Fruit fly (Drosophila melanogaster) whole organism, embryonic: Measurements from ENCODE around the gene CG42674.

Experiments
- ATbp ChIP-seq: fragments of 200-800 bp; sonication (Bioruptor generic); optimal IDR thresholded peaks from 2 replicates; lab custom pipeline; 2017; ENCODE audit warnings: missing biosample characterization, mild to moderate bottlenecking, missing genetic modification characterization, missing genetic modification reagents
- Adf1 ChIP-seq: fragments of 200-800 bp; sonication (Bioruptor generic); IDR thresholded peaks from 2 replicates; pipeline ENCODE4 v1.3.6; 2022; ENCODE audit warnings: missing biosample characterization, missing genetic modification characterization
- CG12769 ChIP-seq: fragments of 200-800 bp; sonication (Bioruptor generic); optimal IDR thresholded peaks from 2 replicates; lab custom pipeline; 2019; ENCODE audit warnings: missing biosample characterization, mild to moderate bottlenecking, missing genetic modification characterization, moderate library complexity
- CG13123 ChIP-seq: fragments of 200-800 bp; sonication (Bioruptor generic); optimal IDR thresholded peaks from 2 replicates; lab custom pipeline; 2016; ENCODE audit warnings: missing biosample characterization, missing genetic modification characterization
- CG17912 ChIP-seq: fragments of 200-800 bp; sonication (Bioruptor generic); optimal IDR thresholded peaks from 2 replicates; lab custom pipeline; 2018; ENCODE audit warnings: missing biosample characterization, mild to moderate bottlenecking, missing genetic modification characterization
- CG30431 ChIP-seq: fragments of 200-800 bp; sonication (Bioruptor generic); optimal IDR thresholded peaks from 2 replicates; lab custom pipeline; 2017; ENCODE audit warnings: missing biosample characterization, missing genetic modification characterization
- CG3065 ChIP-seq: fragments of 200-800 bp; sonication (Bioruptor generic); optimal IDR thresholded peaks from 2 replicates; lab custom pipeline; 2016; ENCODE audit warnings: missing biosample characterization, missing genetic modification characterization
- CG34224 ChIP-seq: fragments of 200-800 bp; sonication (Bioruptor generic); IDR thresholded peaks from 3 replicates; pipeline ENCODE4 v1.3.6; 2022; ENCODE audit warnings: missing biosample characterization, missing genetic modification characterization; ENCODE audit not compliant: partially characterized antibody
- CG4730 ChIP-seq: fragments of 200-800 bp; sonication (Bioruptor generic); IDR thresholded peaks from 2 replicates; pipeline ENCODE4 v1.3.6; 2022; ENCODE audit warnings: missing biosample characterization, missing genetic modification characterization
- CG7987 ChIP-seq: fragments of 200-800 bp; sonication (Bioruptor generic); optimal IDR thresholded peaks from 2 replicates; lab custom pipeline; 2018; ENCODE audit warnings: missing biosample characterization, mild to moderate bottlenecking, missing genetic modification characterization, moderate library complexity
- CG8765 ChIP-seq: fragments of 200-800 bp; sonication (Bioruptor generic); IDR thresholded peaks from 2 replicates; pipeline ENCODE4 v1.3.6; 2022; ENCODE audit warnings: missing biosample characterization, missing genetic modification characterization
- CG9437 ChIP-seq: fragments of 200-800 bp; sonication (Bioruptor generic); optimal IDR thresholded peaks from 2 replicates; lab custom pipeline; 2018; ENCODE audit warnings: missing biosample characterization, mild to moderate bottlenecking, missing genetic modification characterization
- CTCF ChIP-seq: fragments of 200-800 bp; sonication (Bioruptor generic); optimal IDR thresholded peaks from 2 replicates; lab custom pipeline; 2017; ENCODE audit warnings: missing biosample characterization, mild to moderate bottlenecking, missing genetic modification characterization, moderate library complexity
- CoRest ChIP-seq: fragments of 200-800 bp; sonication (Bioruptor generic); optimal IDR thresholded peaks from 3 replicates; lab custom pipeline; 2018; ENCODE audit warnings: missing biosample characterization, mild to moderate bottlenecking, missing genetic modification characterization, moderate library complexity
- D19B ChIP-seq: fragments of 200-800 bp; sonication (Bioruptor generic); optimal IDR thresholded peaks from 2 replicates; lab custom pipeline; 2017; ENCODE audit warnings: missing biosample characterization, mild to moderate bottlenecking, missing genetic modification characterization
- Dip2 ChIP-seq: fragments of 200-800 bp; sonication (Bioruptor generic); IDR thresholded peaks from 2 replicates; pipeline ENCODE4 v1.3.6; 2022; ENCODE audit warnings: missing biosample characterization, missing genetic modification characterization
- Eip74EF ChIP-seq, 2 experiments: fragments of 200-800 bp in 1 of 2; fragments of >200 bp in 1 of 2; sonication (Bioruptor generic) in 1 of 2; optimal IDR thresholded peaks; 2 replicates each; lab custom pipeline; 2017 to 2019; ENCODE audit warnings: missing biosample characterization in 2 of 2, missing genetic modification characterization in 2 of 2, mild to moderate bottlenecking in 1 of 2, moderate library complexity in 1 of 2
- HLH4C ChIP-seq: fragments of 200-800 bp; sonication (Bioruptor generic); IDR thresholded peaks from 3 replicates; pipeline ENCODE4 v1.3.6; 2022; ENCODE audit warnings: missing biosample characterization, missing genetic modification characterization; ENCODE audit not compliant: partially characterized antibody
- Lhr ChIP-seq: fragments of 200-800 bp; sonication (Bioruptor generic); optimal IDR thresholded peaks from 3 replicates; lab custom pipeline; 2017; ENCODE audit warnings: mild to moderate bottlenecking, missing biosample characterization, missing genetic modification reagents, missing genetic modification characterization
- Med ChIP-seq: fragments of 200-800 bp; sonication (Bioruptor generic); peaks from one replicate; lab custom pipeline; 2016; ENCODE audit warnings: missing biosample characterization, missing genetic modification characterization, mild to moderate bottlenecking, inconsistent platforms, moderate library complexity
- Poxn ChIP-seq: fragments of 200-800 bp; sonication (Bioruptor generic); IDR thresholded peaks from 2 replicates; pipeline ENCODE4 v1.3.6; 2022; ENCODE audit warnings: missing biosample characterization, missing genetic modification characterization
- Trl ChIP-seq, 3 experiments: fragments of >200 bp in 2 of 3; fragments of 200-800 bp in 1 of 3; sonication (Bioruptor generic) in 1 of 3; optimal IDR thresholded peaks; 2 replicates in 1 of 3; 3 replicates in 2 of 3; lab custom pipeline; 2016 to 2017; ENCODE audit warnings: missing biosample characterization in 1 of 3, missing genetic modification characterization in 1 of 3
- bsh ChIP-seq, 2 experiments: fragments of 200-800 bp; sonication (Bioruptor generic); optimal IDR thresholded peaks; 2 replicates each; lab custom pipeline; 2017 to 2018; ENCODE audit warnings: mild to moderate bottlenecking in 2 of 2, missing biosample characterization in 2 of 2, missing genetic modification characterization in 2 of 2, moderate library complexity in 1 of 2
- cg ChIP-seq: fragments of 200-800 bp; sonication (Bioruptor generic); optimal IDR thresholded peaks from 3 replicates; lab custom pipeline; 2019; ENCODE audit warnings: missing biosample characterization, mild to moderate bottlenecking, missing genetic modification characterization, moderate library complexity
- chinmo ChIP-seq: fragments of 200-800 bp; sonication (Bioruptor generic); IDR thresholded peaks from 4 replicates; pipeline ENCODE4 v1.3.6; 2022; ENCODE audit warnings: missing biosample characterization, missing genetic modification characterization; ENCODE audit not compliant: partially characterized antibody
- croc ChIP-seq: fragments of 200-800 bp; sonication (Bioruptor generic); conservative IDR thresholded peaks from 3 replicates; pipeline ENCODE4 v1.3.6; 2022; ENCODE audit warnings: missing biosample characterization, missing genetic modification characterization
- gfzf ChIP-seq: fragments of 200-800 bp; sonication (Bioruptor generic); optimal IDR thresholded peaks from 2 replicates; lab custom pipeline; 2016; ENCODE audit warnings: missing biosample characterization, mild to moderate bottlenecking, missing genetic modification characterization, moderate library complexity
- hb ChIP-seq: fragments of 200-800 bp; sonication (Bioruptor generic); IDR thresholded peaks from 3 replicates; pipeline ENCODE4 v1.3.6; 2022; ENCODE audit warnings: missing biosample characterization, missing genetic modification characterization; ENCODE audit not compliant: partially characterized antibody
- hkb ChIP-seq, 2 experiments: fragments of 200-800 bp in 1 of 2; fragments of >200 bp in 1 of 2; sonication (Bioruptor generic) in 1 of 2; IDR thresholded peaks in 1 of 2; optimal IDR thresholded peaks in 1 of 2; 2 replicates each; pipeline versions ENCODE4 v1.3.6 to Lab custom; 2017 to 2022; ENCODE audit warnings: missing biosample characterization in 1 of 2, missing genetic modification characterization in 1 of 2
- inv ChIP-seq: fragments of 200-800 bp; sonication (Bioruptor generic); IDR thresholded peaks from 2 replicates; pipeline ENCODE4 v1.3.6; 2022; ENCODE audit warnings: missing biosample characterization, missing genetic modification characterization; ENCODE audit not compliant: partially characterized antibody
- jing ChIP-seq: fragments of 200-800 bp; sonication (Bioruptor generic); optimal IDR thresholded peaks from 2 replicates; lab custom pipeline; 2018; ENCODE audit warnings: missing biosample characterization, mild to moderate bottlenecking, missing genetic modification characterization
- kni ChIP-seq: fragments of 200-800 bp; sonication (Bioruptor generic); optimal IDR thresholded peaks from 3 replicates; lab custom pipeline; 2017; ENCODE audit warnings: mild to moderate bottlenecking, missing biosample characterization, missing genetic modification reagents, missing genetic modification characterization
- knrl ChIP-seq: fragments of 200-800 bp; sonication (Bioruptor generic); IDR thresholded peaks from 3 replicates; pipeline ENCODE4 v1.3.6; 2022; ENCODE audit warnings: missing biosample characterization, missing genetic modification characterization; ENCODE audit not compliant: partially characterized antibody
- maf-S ChIP-seq: fragments of 200-800 bp; sonication (Bioruptor generic); optimal IDR thresholded peaks from 2 replicates; lab custom pipeline; 2016; ENCODE audit warnings: missing biosample characterization, missing genetic modification characterization
- nerfin-1 ChIP-seq: fragments of 200-800 bp; sonication (Bioruptor generic); optimal IDR thresholded peaks from 3 replicates; lab custom pipeline; 2019; ENCODE audit warnings: missing biosample characterization, mild to moderate bottlenecking, missing genetic modification characterization, moderate library complexity
- nmo ChIP-seq: fragments of 200-800 bp; sonication (Bioruptor generic); optimal IDR thresholded peaks from 2 replicates; lab custom pipeline; 2018; ENCODE audit warnings: missing biosample characterization, mild to moderate bottlenecking, missing genetic modification characterization, moderate library complexity
- p53 ChIP-seq: fragments of 200-800 bp; sonication (Bioruptor generic); optimal IDR thresholded peaks from 2 replicates; lab custom pipeline; 2016; ENCODE audit warnings: missing biosample characterization, missing genetic modification characterization
- peb ChIP-seq: fragments of 200-800 bp; sonication (Bioruptor generic); IDR thresholded peaks from 2 replicates; pipeline ENCODE4 v1.3.6; 2022; ENCODE audit warnings: missing biosample characterization, missing genetic modification characterization
- pita ChIP-seq: fragments of 200-800 bp; sonication (Bioruptor generic); optimal IDR thresholded peaks from 2 replicates; lab custom pipeline; 2017; ENCODE audit warnings: missing biosample characterization, mild to moderate bottlenecking, missing genetic modification characterization
- prd ChIP-seq, 3 experiments: fragments of >200 bp in 2 of 3; fragments of 200-800 bp in 1 of 3; sonication (Bioruptor generic) in 1 of 3; optimal IDR thresholded peaks in 2 of 3; IDR thresholded peaks in 1 of 3; 2 replicates in 2 of 3; 3 replicates in 1 of 3; pipeline versions ENCODE4 v1.3.6 to Lab custom; 2017 to 2022; ENCODE audit warnings: missing biosample characterization in 1 of 3, missing genetic modification characterization in 1 of 3
- pzg ChIP-seq: fragments of 200-800 bp; sonication (Bioruptor generic); optimal IDR thresholded peaks from 3 replicates; lab custom pipeline; 2018; ENCODE audit warnings: missing biosample characterization, mild to moderate bottlenecking, missing genetic modification characterization, moderate library complexity
- ranshi ChIP-seq: fragments of 200-800 bp; sonication (Bioruptor generic); IDR thresholded peaks from 2 replicates; pipeline ENCODE4 v1.3.6; 2022; ENCODE audit warnings: missing biosample characterization, missing genetic modification characterization
- sr ChIP-seq: fragments of 200-800 bp; sonication (Bioruptor generic); IDR thresholded peaks from 3 replicates; pipeline ENCODE4 v1.3.6; 2022; ENCODE audit warnings: missing biosample characterization, missing genetic modification characterization
- stwl ChIP-seq: fragments of 200-800 bp; sonication (Bioruptor generic); optimal IDR thresholded peaks from 3 replicates; lab custom pipeline; 2018; ENCODE audit warnings: missing biosample characterization, mild to moderate bottlenecking, missing genetic modification characterization, moderate library complexity
- tap ChIP-seq: fragments of 200-800 bp; optimal IDR thresholded peaks from 3 replicates; lab custom pipeline; 2019; ENCODE audit warnings: missing biosample characterization, mild to moderate bottlenecking, missing genetic modification characterization, moderate library complexity
- tin ChIP-seq: fragments of 200-800 bp; sonication (Bioruptor generic); optimal IDR thresholded peaks from 3 replicates; lab custom pipeline; 2016; ENCODE audit warnings: missing biosample characterization, missing genetic modification characterization
- zen ChIP-seq: fragments of 200-800 bp; sonication (Bioruptor generic); optimal IDR thresholded peaks from 3 replicates; lab custom pipeline; 2018; ENCODE audit warnings: missing biosample characterization, mild to moderate bottlenecking, missing genetic modification characterization, moderate library complexity

The CG42674 gene

dm6 chr3L:20103777-20104542 lies 94.2 kb downstream of the CG42674 start, which contains the start of gene CG14186:
Gene CG14186, minus strand, starts transcription at chr3L:20103827.
- TF ChIP-seq maf-S (GFP tag; lab: Kevin White, UChicago): no peak
- no peak for TF ChIP-seq Eip74EF (GFP tag; optimal IDR thresholded peaks at IDR 0.05; lab: Kevin White, UChicago)
- peak; percentile 60 for TF ChIP-seq Lhr (GFP tag; lab: Kevin White, UChicago)
- TF ChIP-seq Adf1 (GFP tag; lab: Robert Waterston, UW): peak; percentile 89
- no peak for TF ChIP-seq bsh (GFP tag; optimal IDR thresholded peaks at IDR 0.05; lab: Kevin White, UChicago)
- TF ChIP-seq CG8765 (GFP tag; lab: Robert Waterston, UW): no peak
- TF ChIP-seq prd (optimal IDR thresholded peaks at IDR 0.05; lab: Kevin White, UChicago): peak in 1 of 2 experiments; percentile 61
- no peak for TF ChIP-seq prd (GFP tag; IDR thresholded peaks at IDR 0.05; lab: Robert Waterston, UW)
- no peak for TF ChIP-seq CG7987 (GFP tag; lab: Kevin White, UChicago)
- no peak for TF ChIP-seq p53
- peak; percentile 26 for TF ChIP-seq pzg (GFP tag; lab: Kevin White, UChicago)
- peak; percentile 26 to 48 for TF ChIP-seq Trl (optimal IDR thresholded peaks at IDR 0.05; lab: Kevin White, UChicago)
- TF ChIP-seq Trl (GFP tag; optimal IDR thresholded peaks at IDR 0.05; lab: Kevin White, UChicago): no peak
- TF ChIP-seq CTCF (GFP tag; lab: Kevin White, UChicago): peak; percentile 85
- TF ChIP-seq jing (GFP tag; lab: Kevin White, UChicago): no peak
- 0 out of 4 replicates have a peak, but pooled peaks have one; percentile 69 for TF ChIP-seq chinmo (GFP tag; lab: Robert Waterston, UW)
- TF ChIP-seq kni (GFP tag; lab: Kevin White, UChicago): no peak
- peak; percentile 78 for TF ChIP-seq cg (GFP tag; lab: Kevin White, UChicago)
- TF ChIP-seq nerfin-1 (tag; lab: Kevin White, UChicago): peak; percentile 70
- peak; percentile 21; the same call in 1 of the 2 replicates for TF ChIP-seq Dip2 (GFP tag; lab: Robert Waterston, UW)
- TF ChIP-seq tap (tag; lab: Kevin White, UChicago): no peak
- TF ChIP-seq CG9437: peak; percentile 24
- TF ChIP-seq CG30431: no peak
- TF ChIP-seq gfzf (GFP tag; lab: Kevin White, UChicago): peak; percentile 11
- no peak for TF ChIP-seq Poxn (GFP tag; lab: Robert Waterston, UW)
- no peak for TF ChIP-seq CG4730
- peak; percentile 62 for TF ChIP-seq Med (GFP tag; lab: Kevin White, UChicago)
- TF ChIP-seq ranshi (GFP tag; lab: Robert Waterston, UW): no peak
- no peak for TF ChIP-seq CG34224
- TF ChIP-seq stwl: peak; percentile 14
- no peak for TF ChIP-seq inv (GFP tag; lab: Robert Waterston, UW)
- TF ChIP-seq D19B (GFP tag; lab: Kevin White, UChicago): no peak
- no peak for TF ChIP-seq zen
- TF ChIP-seq peb: no peak
- TF ChIP-seq HLH4C (GFP tag; lab: Robert Waterston, UW): no peak
- TF ChIP-seq pita (GFP tag; lab: Kevin White, UChicago): peak; percentile 64
- TF ChIP-seq tin (GFP tag; lab: Kevin White, UChicago): no peak
- no peak for TF ChIP-seq nmo (GFP tag; lab: Kevin White, UChicago)
- peak; percentile 23 for TF ChIP-seq hkb (optimal IDR thresholded peaks at IDR 0.05; lab: Kevin White, UChicago)
- TF ChIP-seq hkb (GFP tag; IDR thresholded peaks at IDR 0.05; lab: Robert Waterston, UW): no peak
- TF ChIP-seq CG17912 (GFP tag; lab: Kevin White, UChicago): no peak
- peak; percentile 17 for TF ChIP-seq CoRest (tag; lab: Kevin White, UChicago)
- peak; percentile 60 for TF ChIP-seq knrl (GFP tag; lab: Robert Waterston, UW)
- TF ChIP-seq hb (GFP tag; lab: Robert Waterston, UW): no peak
- no peak for TF ChIP-seq croc
- no peak for TF ChIP-seq CG12769 (tag; lab: Kevin White, UChicago)
- TF ChIP-seq CG13123 (GFP tag; lab: Kevin White, UChicago): no peak
- peak; percentile 54; the same call in 2 of the 3 replicates for TF ChIP-seq sr (GFP tag; lab: Robert Waterston, UW)
- no peak for TF ChIP-seq CG3065
- TF ChIP-seq ATbp (GFP tag; lab: Kevin White, UChicago): no peak
